Fruit fly (Drosophila melanogaster): ENCODE data around the gene CG13775.

CG13775 gene

DNA sequence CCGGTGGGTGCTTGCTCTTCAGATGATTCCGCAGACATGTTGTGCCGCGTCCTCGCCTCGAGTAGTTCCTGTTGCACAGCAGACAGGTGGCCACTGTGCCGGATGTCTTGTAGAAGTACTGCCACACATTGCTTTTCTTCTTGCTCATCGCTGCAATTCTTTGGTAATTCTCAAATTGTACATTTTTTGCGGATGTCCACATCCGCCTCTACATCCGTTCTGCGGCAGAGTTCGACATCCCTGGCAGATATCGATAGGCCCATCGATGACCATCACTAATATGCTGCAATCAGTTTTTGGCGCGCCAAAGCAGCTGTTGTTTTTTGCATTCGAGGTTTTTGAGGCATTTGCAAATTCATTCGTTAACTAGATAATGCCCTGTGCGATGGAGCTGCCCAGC lies at the start of gene CG13775, which contains the start of gene CG3430:
CG13775 (minus strand) TSS at position 226 of the 400 bp plus-strand sequence.
CG3430 (plus strand) TSS at position 284 of the 400 bp plus-strand sequence.
- TF ChIP-seq Opbp (GFP tag; IDR thresholded peaks at IDR 0.05; ENCODE audit: partially characterized antibody) (peak; percentile 70; the same call in 2 of the 3 replicates), bbx (GFP tag; IDR thresholded peaks at IDR 0.05; ENCODE audit: partially characterized antibody) (peak; percentile 54; the same call in 1 of the 2 replicates), HLH4C (GFP tag; IDR thresholded peaks at IDR 0.05; ENCODE audit: partially characterized antibody) (peak; percentile 63), Fer2 (tag; optimal IDR thresholded peaks at IDR 0.05) (no peak), E2f1 (GFP tag; IDR thresholded peaks at IDR 0.05) (peak; percentile 83), NC2α (GFP tag; optimal IDR thresholded peaks at IDR 0.05) (peak; percentile 31), CG14710 (tag; optimal IDR thresholded peaks at IDR 0.05) (peak; percentile 43), Hsf (GFP tag; optimal IDR thresholded peaks at IDR 0.05) (peak; percentile 25), oc (tag; optimal IDR thresholded peaks at IDR 0.05) (no peak), Sry-δ (GFP tag; optimal IDR thresholded peaks at IDR 0.05) (peak; percentile 93), vnd (GFP tag; IDR thresholded peaks at IDR 0.05; ENCODE audit: partially characterized antibody) (peak; percentile 31; the same call in 1 of the 3 replicates), Ets65A (GFP tag) (peak; percentile 98), E2f2 (GFP tag; IDR thresholded peaks at IDR 0.05) (peak; percentile 85), Chrac-16 (GFP tag; optimal IDR thresholded peaks at IDR 0.05) (peak; percentile 29), CG17802 (tag; optimal IDR thresholded peaks at IDR 0.05) (no peak), Pdp1 (GFP tag; optimal IDR thresholded peaks at IDR 0.05) (peak in 1 of 2 experiments; percentile 65), CG6272 (GFP tag; IDR thresholded peaks at IDR 0.05) (0 out of 2 replicates have a peak, but pooled peaks have one; percentile 15), CG2889 (GFP tag; IDR thresholded peaks at IDR 0.05) (no peak), CG12391 (tag; optimal IDR thresholded peaks at IDR 0.05) (peak; percentile 38), CG10366 (GFP tag; IDR thresholded peaks at IDR 0.05) (peak; percentile 18; the same call in 1 of the 2 replicates), stc (GFP tag; IDR thresholded peaks at IDR 0.05) (peak; percentile 36; the same call in 1 of the 2 replicates), Gug (GFP tag; IDR thresholded peaks at IDR 0.05) (peak; percentile 16; the same call in 1 of the 4 replicates), CG9817 (tag; optimal IDR thresholded peaks at IDR 0.05) (peak; percentile 41), cas (GFP tag; IDR thresholded peaks at IDR 0.05) (0 out of 2 replicates have a peak, but pooled peaks have one; percentile 32), vvl (GFP tag; IDR thresholded peaks at IDR 0.05) (peak; percentile 28; the same call in 1 of the 2 replicates), CG4617 (GFP tag; optimal IDR thresholded peaks at IDR 0.05; ENCODE audit: borderline replicate concordance) (peak; percentile 27), Dll (GFP tag; IDR thresholded peaks at IDR 0.05; ENCODE audit: partially characterized antibody) (peak; percentile 69), CG11247 (GFP tag; IDR thresholded peaks at IDR 0.05) (peak; percentile 19; the same call in 1 of the 2 replicates), CG6791 (GFP tag; IDR thresholded peaks at IDR 0.05; ENCODE audit: partially characterized antibody) (peak; percentile 56; the same call in 2 of the 3 replicates), CG16813 (GFP tag; IDR thresholded peaks at IDR 0.05; ENCODE audit: partially characterized antibody) (peak; percentile 56), ase (GFP tag; IDR thresholded peaks at IDR 0.05) (0 out of 3 replicates have a peak, but pooled peaks have one; percentile 16), CG13287 (GFP tag; IDR thresholded peaks at IDR 0.05; ENCODE audit: partially characterized antibody) (peak; percentile 81), tx (GFP tag; optimal IDR thresholded peaks at IDR 0.05) (no peak), gce (GFP tag; IDR thresholded peaks at IDR 0.05) (0 out of 3 replicates have a peak, but pooled peaks have one; percentile 31), Antp (GFP tag; optimal IDR thresholded peaks at IDR 0.05) (peak; percentile 62), Ravus (GFP tag; IDR thresholded peaks at IDR 0.05) (no peak), CG31388 (GFP tag; optimal IDR thresholded peaks at IDR 0.05) (no peak), slou (GFP tag; optimal IDR thresholded peaks at IDR 0.05) (no peak), crp (GFP tag; optimal IDR thresholded peaks at IDR 0.05) (peak; percentile 28 to 84), Atf6 (GFP tag; IDR thresholded peaks at IDR 0.05) (no peak), Oli (tag; optimal IDR thresholded peaks at IDR 0.05) (no peak), dysf (GFP tag; IDR thresholded peaks at IDR 0.05) (peak; percentile 40; the same call in 1 of the 3 replicates), CG9727 (GFP tag; optimal IDR thresholded peaks at IDR 0.05) (peak; percentile 44), CG10267 (tag; optimal IDR thresholded peaks at IDR 0.05) (peak; percentile 14), MBD-R2 (GFP tag; IDR thresholded peaks at IDR 0.05) (peak; percentile 96), CG13624 (GFP tag; optimal IDR thresholded peaks at IDR 0.05) (peak; percentile 57), CG14860 (GFP tag; IDR thresholded peaks at IDR 0.05; ENCODE audit: partially characterized antibody) (peak; percentile 54; the same call in 2 of the 3 replicates), CHES-1-like (GFP tag; optimal IDR thresholded peaks at IDR 0.05) (peak; percentile 56)

Data from whole organism, embryonic.